In the genomic region with DNA sequence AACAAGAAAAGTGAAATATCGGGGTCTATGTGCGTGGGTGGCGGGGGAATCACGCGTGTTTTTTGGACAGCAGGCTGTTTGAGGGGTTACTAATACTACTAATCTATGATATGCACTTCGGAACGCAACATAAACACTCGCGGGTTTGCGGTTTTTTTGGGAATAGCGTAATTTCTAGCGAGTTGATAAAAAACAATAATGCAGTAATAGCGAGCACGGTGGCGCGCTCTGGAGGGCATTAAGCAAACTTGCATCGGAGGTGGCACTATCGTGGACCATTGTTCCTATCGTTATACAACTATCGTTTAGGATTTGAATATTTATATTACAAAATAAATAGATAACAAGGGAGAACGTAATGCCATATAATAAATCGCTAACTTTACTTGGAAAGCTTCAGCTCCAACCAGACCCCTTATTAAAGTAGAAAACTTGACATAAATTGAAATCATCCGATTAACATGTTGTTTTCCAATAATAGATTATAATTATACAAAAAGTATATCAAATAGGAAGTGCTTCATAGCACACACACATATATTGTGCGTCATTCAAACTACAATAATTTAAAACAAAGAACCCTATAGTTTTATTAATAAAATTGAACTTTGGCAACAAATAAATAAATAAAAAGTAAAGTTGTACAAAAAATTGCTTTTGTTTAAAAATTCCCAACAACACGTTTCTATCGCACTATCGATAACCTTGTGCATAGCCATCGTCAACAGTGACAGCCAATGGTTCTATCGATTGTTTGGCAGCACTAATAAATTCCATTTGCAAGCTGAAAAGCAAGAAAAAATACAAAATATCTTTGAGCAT, we compare ENCODE assay signal across 1 fruit fly cellular context.
TF ChIP-seq lines count a peak whose summit lies in the region.

Gene Nin (minus strand): TSS at position 240 of the 822 bp plus-strand sequence.
Gene Bub1 (plus strand): TSS at position 557 of the 822 bp plus-strand sequence.

TF ChIP-seq in whole organism, embryonic, 481 proteins besides CTCF, POLR2A, EP300 and RAD21 (continued from another document and continues in another):
- TF ChIP-seq slou (GFP tag; optimal IDR thresholded peaks at IDR 0.05; lab: Kevin White, UChicago), result peak; percentile 8
- TF ChIP-seq ase (GFP tag; IDR thresholded peaks at IDR 0.05; lab: Robert Waterston, UW), result 0 out of 3 replicates have a peak, but pooled peaks have one; percentile 35
- TF ChIP-seq CG14441 (GFP tag; IDR thresholded peaks at IDR 0.05; lab: Robert Waterston, UW), result peak; percentile 31; the same call in 1 of the 2 replicates
- TF ChIP-seq ewg (GFP tag; optimal IDR thresholded peaks at IDR 0.05; lab: Kevin White, UChicago), result no peak
- no peak for TF ChIP-seq prd (optimal IDR thresholded peaks at IDR 0.05; lab: Kevin White, UChicago)
- peak; percentile 49; the same call in 1 of the 3 replicates for TF ChIP-seq prd (GFP tag; IDR thresholded peaks at IDR 0.05; lab: Robert Waterston, UW)
- 0 out of 2 replicates have a peak, but pooled peaks have one; percentile 21 for TF ChIP-seq ttk (GFP tag; IDR thresholded peaks at IDR 0.05; lab: Robert Waterston, UW)
- TF ChIP-seq CG34224 (GFP tag; IDR thresholded peaks at IDR 0.05; lab: Robert Waterston, UW; ENCODE audit: partially characterized antibody), result peak; percentile 59
- no peak for TF ChIP-seq fd102C (GFP tag; optimal IDR thresholded peaks at IDR 0.05; lab: Kevin White, UChicago)
- no peak for TF ChIP-seq croc (GFP tag; conservative IDR thresholded peaks at IDR 0.05; lab: Robert Waterston, UW)
- no peak for TF ChIP-seq CG8089 (GFP tag; optimal IDR thresholded peaks at IDR 0.05; lab: Kevin White, UChicago)
- peak; percentile 76 for TF ChIP-seq CG4617 (GFP tag; optimal IDR thresholded peaks at IDR 0.05; lab: Kevin White, UChicago; ENCODE audit: borderline replicate concordance)
- peak; percentile 44 for TF ChIP-seq Abd-B (GFP tag; optimal IDR thresholded peaks at IDR 0.05; lab: Kevin White, UChicago)
- TF ChIP-seq H2.0 (GFP tag; IDR thresholded peaks at IDR 0.05; lab: Robert Waterston, UW), result 0 out of 2 replicates have a peak, but pooled peaks have one; percentile 19
- peak; percentile 29 for TF ChIP-seq CG16815 (GFP tag; optimal IDR thresholded peaks at IDR 0.05; lab: Kevin White, UChicago)
- TF ChIP-seq mld (GFP tag; IDR thresholded peaks at IDR 0.05; lab: Robert Waterston, UW; ENCODE audit: partially characterized antibody), result peak; percentile 79
- TF ChIP-seq knrl (GFP tag; IDR thresholded peaks at IDR 0.05; lab: Robert Waterston, UW; ENCODE audit: partially characterized antibody), result peak; percentile 90
- TF ChIP-seq CG8290 (GFP tag; optimal IDR thresholded peaks at IDR 0.05; lab: Kevin White, UChicago), result peak; percentile 4
- TF ChIP-seq CG8290 (tag; optimal IDR thresholded peaks at IDR 0.05; lab: Kevin White, UChicago), result no peak
- peak; percentile 36; the same call in 1 of the 2 replicates for TF ChIP-seq E2f1 (GFP tag; IDR thresholded peaks at IDR 0.05; lab: Robert Waterston, UW)
- peak; percentile 64; the same call in 2 of the 3 replicates for TF ChIP-seq CG17361 (GFP tag; IDR thresholded peaks at IDR 0.05; lab: Robert Waterston, UW)
- TF ChIP-seq Hr3 (GFP tag; optimal IDR thresholded peaks at IDR 0.05; lab: Kevin White, UChicago), result peak; percentile 29
- no peak for TF ChIP-seq CG17912 (GFP tag; optimal IDR thresholded peaks at IDR 0.05; lab: Kevin White, UChicago)
- TF ChIP-seq Ets65A (GFP tag; lab: Kevin White, UChicago), result peak; percentile 86
- TF ChIP-seq CG12659 (GFP tag; optimal IDR thresholded peaks at IDR 0.05; lab: Kevin White, UChicago), result peak; percentile 42
- peak; percentile 96 for TF ChIP-seq CG42726 (GFP tag; IDR thresholded peaks at IDR 0.05; lab: Robert Waterston, UW; ENCODE audit: partially characterized antibody)
- TF ChIP-seq Ssrp (tag; optimal IDR thresholded peaks at IDR 0.05; lab: Kevin White, UChicago), result peak; percentile 8
- TF ChIP-seq CG5245 (GFP tag; optimal IDR thresholded peaks at IDR 0.05; lab: Kevin White, UChicago), result peak; percentile 22
- no peak for TF ChIP-seq gsb-n (tag; optimal IDR thresholded peaks at IDR 0.05; lab: Kevin White, UChicago)
- TF ChIP-seq en (GFP tag; optimal IDR thresholded peaks at IDR 0.05; lab: Kevin White, UChicago), result no peak
- TF ChIP-seq Dad (GFP tag; optimal IDR thresholded peaks at IDR 0.05; lab: Kevin White, UChicago), result no peak
- TF ChIP-seq CG1832 (GFP tag; optimal IDR thresholded peaks at IDR 0.05; lab: Kevin White, UChicago), result no peak
- TF ChIP-seq Dll (GFP tag; IDR thresholded peaks at IDR 0.05; lab: Robert Waterston, UW; ENCODE audit: partially characterized antibody), result peak; percentile 82
- TF ChIP-seq row (GFP tag; IDR thresholded peaks at IDR 0.05; lab: Robert Waterston, UW), result peak; percentile 91
- peak; percentile 6 for TF ChIP-seq trem (tag; optimal IDR thresholded peaks at IDR 0.05; lab: Kevin White, UChicago)
- TF ChIP-seq CG3995 (GFP tag; optimal IDR thresholded peaks at IDR 0.05; lab: Kevin White, UChicago), result peak; percentile 34
- TF ChIP-seq CG9437 (GFP tag; optimal IDR thresholded peaks at IDR 0.05; lab: Kevin White, UChicago), result peak; percentile 4
- no peak for TF ChIP-seq CG2202 (tag; optimal IDR thresholded peaks at IDR 0.05; lab: Kevin White, UChicago)
- peak; percentile 81 for TF ChIP-seq slbo (GFP tag; IDR thresholded peaks at IDR 0.05; lab: Robert Waterston, UW)
- peak; percentile 33 for TF ChIP-seq nom (GFP tag; optimal IDR thresholded peaks at IDR 0.05; lab: Kevin White, UChicago)
- TF ChIP-seq Dp (GFP tag; optimal IDR thresholded peaks at IDR 0.05; lab: Kevin White, UChicago), result peak; percentile 37
- peak; percentile 38 for TF ChIP-seq CG7372 (GFP tag; IDR thresholded peaks at IDR 0.05; lab: Robert Waterston, UW)
- no peak for TF ChIP-seq psq (GFP tag; optimal IDR thresholded peaks at IDR 0.05; lab: Kevin White, UChicago)
- TF ChIP-seq az2 (GFP tag; optimal IDR thresholded peaks at IDR 0.05; lab: Kevin White, UChicago), result peak; percentile 17
- TF ChIP-seq CG12769 (tag; optimal IDR thresholded peaks at IDR 0.05; lab: Kevin White, UChicago), result no peak
- TF ChIP-seq CG14667 (GFP tag; IDR thresholded peaks at IDR 0.05; lab: Robert Waterston, UW), result peak; percentile 14; the same call in 1 of the 2 replicates
- TF ChIP-seq bbx (GFP tag; IDR thresholded peaks at IDR 0.05; lab: Robert Waterston, UW; ENCODE audit: partially characterized antibody), result peak; percentile 88
- TF ChIP-seq NC2β (GFP tag; optimal IDR thresholded peaks at IDR 0.05; lab: Kevin White, UChicago), result no peak
- TF ChIP-seq ERR (GFP tag; optimal IDR thresholded peaks at IDR 0.05; lab: Kevin White, UChicago), result no peak
- no peak for TF ChIP-seq tx (GFP tag; optimal IDR thresholded peaks at IDR 0.05; lab: Kevin White, UChicago)
- peak; percentile 16 for TF ChIP-seq Myb (GFP tag; optimal IDR thresholded peaks at IDR 0.05; lab: Kevin White, UChicago)
- TF ChIP-seq CG9932 (GFP tag; IDR thresholded peaks at IDR 0.05; lab: Robert Waterston, UW), result peak; percentile 80
- peak; percentile 37 for TF ChIP-seq CG13775 (GFP tag; optimal IDR thresholded peaks at IDR 0.05; lab: Kevin White, UChicago)
- TF ChIP-seq CG10565 (GFP tag; optimal IDR thresholded peaks at IDR 0.05; lab: Kevin White, UChicago), result no peak
- TF ChIP-seq Ets97D (GFP tag; optimal IDR thresholded peaks at IDR 0.05; lab: Kevin White, UChicago), result no peak
- TF ChIP-seq CG43689 (GFP tag; IDR thresholded peaks at IDR 0.05; lab: Robert Waterston, UW), result no peak
- TF ChIP-seq CG3838 (GFP tag; optimal IDR thresholded peaks at IDR 0.05; lab: Kevin White, UChicago), result no peak
- TF ChIP-seq CG18619 (GFP tag; optimal IDR thresholded peaks at IDR 0.05; lab: Kevin White, UChicago), result peak; percentile 40
- no peak for TF ChIP-seq grn (GFP tag; optimal IDR thresholded peaks at IDR 0.05; lab: Kevin White, UChicago)
- no peak for TF ChIP-seq CG13123 (GFP tag; optimal IDR thresholded peaks at IDR 0.05; lab: Kevin White, UChicago)
- peak; percentile 85 for TF ChIP-seq sens (GFP tag; lab: Kevin White, UChicago)
- peak; percentile 14 for TF ChIP-seq CG10267 (tag; optimal IDR thresholded peaks at IDR 0.05; lab: Kevin White, UChicago)
- peak; percentile 50 for TF ChIP-seq CG1603 (tag; optimal IDR thresholded peaks at IDR 0.05; lab: Kevin White, UChicago)
- TF ChIP-seq CG10543 (GFP tag; optimal IDR thresholded peaks at IDR 0.05; lab: Kevin White, UChicago), result peak; percentile 7
- 0 out of 2 replicates have a peak, but pooled peaks have one; percentile 20 for TF ChIP-seq CG11085 (GFP tag; IDR thresholded peaks at IDR 0.05; lab: Robert Waterston, UW)
- TF ChIP-seq MBD-R2 (GFP tag; IDR thresholded peaks at IDR 0.05; lab: Robert Waterston, UW), result peak; percentile 49
- TF ChIP-seq Aef1 (GFP tag; IDR thresholded peaks at IDR 0.05; lab: Robert Waterston, UW), result peak; percentile 39
- TF ChIP-seq HLH54F (GFP tag; optimal IDR thresholded peaks at IDR 0.05; lab: Kevin White, UChicago), result peak; percentile 43
- no peak for TF ChIP-seq CG12299 (tag; optimal IDR thresholded peaks at IDR 0.05; lab: Kevin White, UChicago)
- peak; percentile 76 for TF ChIP-seq HLH4C (GFP tag; IDR thresholded peaks at IDR 0.05; lab: Robert Waterston, UW; ENCODE audit: partially characterized antibody)
- TF ChIP-seq CoRest (tag; optimal IDR thresholded peaks at IDR 0.05; lab: Kevin White, UChicago), result peak; percentile 56
- TF ChIP-seq dysf (GFP tag; IDR thresholded peaks at IDR 0.05; lab: Robert Waterston, UW), result peak; percentile 53; the same call in 1 of the 3 replicates
- TF ChIP-seq CG4707 (GFP tag; optimal IDR thresholded peaks at IDR 0.05; lab: Kevin White, UChicago), result no peak
- TF ChIP-seq CG32532 (GFP tag; IDR thresholded peaks at IDR 0.05; lab: Robert Waterston, UW), result peak; percentile 65
- TF ChIP-seq mam (GFP tag; optimal IDR thresholded peaks at IDR 0.05; lab: Kevin White, UChicago), result peak; percentile 10
- TF ChIP-seq Hsf (GFP tag; optimal IDR thresholded peaks at IDR 0.05; lab: Kevin White, UChicago), result peak; percentile 18
- peak; percentile 21 for TF ChIP-seq dm (GFP tag; optimal IDR thresholded peaks at IDR 0.05; lab: Kevin White, UChicago)
- TF ChIP-seq ken (GFP tag; IDR thresholded peaks at IDR 0.05; lab: Robert Waterston, UW), result no peak
- TF ChIP-seq wek (GFP tag; optimal IDR thresholded peaks at IDR 0.05; lab: Kevin White, UChicago), result peak; percentile 3
- no peak for TF ChIP-seq twi (tag; optimal IDR thresholded peaks at IDR 0.05; lab: Kevin White, UChicago)
- TF ChIP-seq Opbp (GFP tag; IDR thresholded peaks at IDR 0.05; lab: Robert Waterston, UW; ENCODE audit: partially characterized antibody), result peak; percentile 96
- TF ChIP-seq sisA (GFP tag; IDR thresholded peaks at IDR 0.05; lab: Robert Waterston, UW), result peak; percentile 37; the same call in 1 of the 2 replicates
- peak; percentile 77 for TF ChIP-seq CG14860 (GFP tag; IDR thresholded peaks at IDR 0.05; lab: Robert Waterston, UW; ENCODE audit: partially characterized antibody)
- peak; percentile 92 for TF ChIP-seq CG16813 (GFP tag; IDR thresholded peaks at IDR 0.05; lab: Robert Waterston, UW; ENCODE audit: partially characterized antibody)
- peak; percentile 79 for TF ChIP-seq Gug (GFP tag; IDR thresholded peaks at IDR 0.05; lab: Robert Waterston, UW)
- peak; percentile 11 for TF ChIP-seq shn (GFP tag; optimal IDR thresholded peaks at IDR 0.05; lab: Kevin White, UChicago)
- TF ChIP-seq Fer3 (tag; optimal IDR thresholded peaks at IDR 0.05; lab: Kevin White, UChicago), result no peak
- TF ChIP-seq sob (GFP tag; IDR thresholded peaks at IDR 0.05; lab: Robert Waterston, UW), result peak; percentile 70; the same call in 1 of the 2 replicates
- TF ChIP-seq HmgZ (tag; optimal IDR thresholded peaks at IDR 0.05; lab: Kevin White, UChicago), result no peak
- TF ChIP-seq CG9727 (GFP tag; optimal IDR thresholded peaks at IDR 0.05; lab: Kevin White, UChicago), result peak; percentile 50
- TF ChIP-seq Usf (GFP tag; optimal IDR thresholded peaks at IDR 0.05; lab: Kevin White, UChicago), result no peak
- TF ChIP-seq CG17829 (tag; optimal IDR thresholded peaks at IDR 0.05; lab: Kevin White, UChicago), result peak; percentile 34
- TF ChIP-seq CG14014 (GFP tag; IDR thresholded peaks at IDR 0.05; lab: Robert Waterston, UW), result peak; percentile 41; the same call in 1 of the 2 replicates
- peak; percentile 86 for TF ChIP-seq Dref (GFP tag; IDR thresholded peaks at IDR 0.05; lab: Robert Waterston, UW)
- TF ChIP-seq Hmx (GFP tag; optimal IDR thresholded peaks at IDR 0.05; lab: Kevin White, UChicago), result no peak
- no peak for TF ChIP-seq ftz-f1 (GFP tag; optimal IDR thresholded peaks at IDR 0.05; lab: Kevin White, UChicago)
- peak; percentile 8 for TF ChIP-seq NfI (GFP tag; optimal IDR thresholded peaks at IDR 0.05; lab: Kevin White, UChicago)
- peak; percentile 15 for TF ChIP-seq lilli (GFP tag; optimal IDR thresholded peaks at IDR 0.05; lab: Kevin White, UChicago)
- TF ChIP-seq CG13287 (GFP tag; IDR thresholded peaks at IDR 0.05; lab: Robert Waterston, UW; ENCODE audit: partially characterized antibody), result peak; percentile 81
- peak; percentile 49 for TF ChIP-seq nmo (GFP tag; optimal IDR thresholded peaks at IDR 0.05; lab: Kevin White, UChicago)
- peak; percentile 27 for TF ChIP-seq Oli (tag; optimal IDR thresholded peaks at IDR 0.05; lab: Kevin White, UChicago)
- 0 out of 2 replicates have a peak, but pooled peaks have one; percentile 17 for TF ChIP-seq ap (GFP tag; IDR thresholded peaks at IDR 0.05; lab: Robert Waterston, UW)
- peak; percentile 20; the same call in 1 of the 2 replicates for TF ChIP-seq CG4360 (GFP tag; IDR thresholded peaks at IDR 0.05; lab: Robert Waterston, UW)
- TF ChIP-seq CG11504 (tag; optimal IDR thresholded peaks at IDR 0.05; lab: Kevin White, UChicago), result no peak
- 0 out of 2 replicates have a peak, but pooled peaks have one; percentile 30 for TF ChIP-seq CG11696 (GFP tag; IDR thresholded peaks at IDR 0.05; lab: Robert Waterston, UW)
- no peak for TF ChIP-seq onecut (GFP tag; IDR thresholded peaks at IDR 0.05; lab: Robert Waterston, UW)
- peak; percentile 89 for TF ChIP-seq MESR4 (GFP tag; optimal IDR thresholded peaks at IDR 0.05; lab: Kevin White, UChicago)
- TF ChIP-seq Scr (GFP tag; IDR thresholded peaks at IDR 0.05; lab: Robert Waterston, UW; ENCODE audit: partially characterized antibody), result peak; percentile 90
- peak; percentile 60 for TF ChIP-seq sna (GFP tag; IDR thresholded peaks at IDR 0.05; lab: Robert Waterston, UW; ENCODE audit: partially characterized antibody)
- peak; percentile 43 for TF ChIP-seq tin (GFP tag; optimal IDR thresholded peaks at IDR 0.05; lab: Kevin White, UChicago)
- TF ChIP-seq Ptx1 (GFP tag; IDR thresholded peaks at IDR 0.05; lab: Robert Waterston, UW), result 0 out of 2 replicates have a peak, but pooled peaks have one; percentile 28
- TF ChIP-seq Rfx (GFP tag; IDR thresholded peaks at IDR 0.05; lab: Robert Waterston, UW), result peak; percentile 75
- no peak for TF ChIP-seq cato (GFP tag; optimal IDR thresholded peaks at IDR 0.05; lab: Kevin White, UChicago; ENCODE audit: borderline replicate concordance)
- TF ChIP-seq h (optimal IDR thresholded peaks at IDR 0.05; lab: Kevin White, UChicago), result no peak
- peak; percentile 84 for TF ChIP-seq ato (GFP tag; IDR thresholded peaks at IDR 0.05; lab: Robert Waterston, UW; ENCODE audit: partially characterized antibody)
